Worm (Caenorhabditis elegans) whole organism, early embryonic: ENCODE results near the gene F26F12.2.

Source experiments
- B0310.2 ChIP-seq: sonication (generic microtip); optimal IDR thresholded peaks from 2 replicates; lab custom pipeline; 2016; ENCODE audit warnings: mild to moderate bottlenecking, missing genetic modification characterization, missing compliant biosample characterization
- F13C5.2 ChIP-seq: sonication (generic microtip); optimal IDR thresholded peaks from 2 replicates; lab custom pipeline; 2017; ENCODE audit warnings: mild to moderate bottlenecking, missing genetic modification characterization, inconsistent platforms, missing compliant biosample characterization
- aly-1 ChIP-seq: sonication (generic microtip); optimal IDR thresholded peaks from 2 replicates; lab custom pipeline; 2016; ENCODE audit warnings: missing genetic modification characterization, missing compliant biosample characterization
- ama-1 ChIP-seq: fragments of 150-350 bp; optimal IDR thresholded peaks from 2 replicates; lab custom pipeline; 2014
- ceh-13 ChIP-seq: fragments of 200-800 bp; sonication (Bioruptor generic); optimal IDR thresholded peaks from 2 replicates; lab custom pipeline; 2018; ENCODE audit warnings: mild to moderate bottlenecking, missing genetic modification characterization, missing compliant biosample characterization
- ceh-36 ChIP-seq: sonication (generic microtip); optimal IDR thresholded peaks from 2 replicates; lab custom pipeline; 2016; ENCODE audit warnings: missing genetic modification characterization, inconsistent platforms, missing compliant biosample characterization
- ets-7 ChIP-seq: sonication (generic microtip); optimal IDR thresholded peaks from 2 replicates; lab custom pipeline; 2016; ENCODE audit warnings: missing genotype, missing genetic modification characterization, missing compliant biosample characterization
- flt-1 ChIP-seq: fragments of 200-800 bp; sonication (Bioruptor generic); IDR thresholded peaks from 2 replicates; pipeline ENCODE4 v1.3.6; 2022; ENCODE audit warnings: missing genetic modification characterization, missing compliant biosample characterization
- hmbx-1 ChIP-seq: sonication (generic microtip); optimal IDR thresholded peaks from 2 replicates; lab custom pipeline; 2016; ENCODE audit warnings: mild to moderate bottlenecking, missing genetic modification characterization, missing compliant biosample characterization
- hmg-4 ChIP-seq: fragments of 200-800 bp; sonication (Bioruptor generic); optimal IDR thresholded peaks from 2 replicates; lab custom pipeline; 2018; ENCODE audit warnings: mild to moderate bottlenecking, missing genetic modification characterization, missing compliant biosample characterization
- hnd-1 ChIP-seq: sonication (generic microtip); optimal IDR thresholded peaks from 2 replicates; lab custom pipeline; 2016; ENCODE audit warnings: missing genetic modification characterization, missing compliant biosample characterization
- pes-1 ChIP-seq: fragments of 200-800 bp; sonication (Bioruptor generic); IDR thresholded peaks from 2 replicates; pipeline ENCODE4 v1.3.6; 2022; ENCODE audit warnings: missing genetic modification reagents, missing genetic modification characterization, missing compliant biosample characterization
- scrt-1 ChIP-seq: fragments of 200-800 bp; sonication (Bioruptor generic); IDR thresholded peaks from 2 replicates; pipeline ENCODE4 v1.3.6; 2022; ENCODE audit warnings: missing genetic modification characterization, missing compliant biosample characterization
- sea-1 ChIP-seq: fragments of 200-800 bp; sonication (Bioruptor generic); conservative IDR thresholded peaks from 2 replicates; pipeline ENCODE4 v1.3.6; 2022; ENCODE audit warnings: missing genetic modification characterization, missing compliant biosample characterization
- tbx-11 ChIP-seq: fragments of 200-800 bp; sonication (Bioruptor generic); IDR thresholded peaks from 2 replicates; pipeline ENCODE4 v1.3.6; 2022; ENCODE audit warnings: missing genetic modification characterization, missing compliant biosample characterization
- tbx-37 ChIP-seq: fragments of 200-800 bp; sonication (Bioruptor generic); conservative IDR thresholded peaks from 2 replicates; pipeline ENCODE4 v1.3.6; 2022; ENCODE audit warnings: missing genetic modification reagents, missing genetic modification characterization, missing compliant biosample characterization
- tra-4 ChIP-seq: sonication (generic microtip); optimal IDR thresholded peaks from 2 replicates; lab custom pipeline; 2017; ENCODE audit warnings: missing genetic modification characterization, missing compliant biosample characterization

The F26F12.2 gene

DNA sequence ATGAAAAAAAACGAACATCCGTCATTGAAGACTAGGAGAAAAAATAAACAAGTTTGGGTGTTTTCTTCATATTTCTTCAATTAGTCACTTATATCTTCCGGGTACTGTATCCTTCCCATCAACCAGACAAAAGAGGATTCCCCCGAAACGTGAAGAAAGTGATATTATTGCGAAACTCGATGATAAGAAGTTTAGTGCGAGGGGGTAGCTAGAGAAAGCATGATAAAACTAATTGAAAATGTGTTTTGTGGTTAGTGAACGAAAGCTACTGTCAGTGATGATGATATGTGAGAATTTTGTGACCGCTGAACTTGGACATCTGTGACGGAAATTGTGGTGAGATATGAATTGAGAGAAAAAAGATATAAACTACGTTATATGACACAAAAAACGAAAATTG is 15.4 kb downstream of the F26F12.2 start:
- TF ChIP-seq tbx-37 (GFP tag; lab: Robert Waterston, UW) = no peak
- TF ChIP-seq tbx-11 = no peak
- TF ChIP-seq hmbx-1 (tag; lab: Kevin White, UChicago) = no peak
- no peak for TF ChIP-seq ceh-13
- no peak for TF ChIP-seq ceh-36 (tag; lab: Kevin White, UChicago)
- no peak for TF ChIP-seq F13C5.2 (tag; lab: Kevin White, UChicago)
- no peak for TF ChIP-seq sea-1 (GFP tag; lab: Robert Waterston, UW)
- no peak for TF ChIP-seq hnd-1 (tag; lab: Kevin White, UChicago)
- no peak for TF ChIP-seq scrt-1 (GFP tag; lab: Robert Waterston, UW)
- TF ChIP-seq ets-7 = no peak
- TF ChIP-seq ama-1 (lab: Kevin White, UChicago) = no peak
- no peak for TF ChIP-seq hmg-4
- TF ChIP-seq tra-4 (tag; lab: Kevin White, UChicago) = no peak
- no peak for TF ChIP-seq B0310.2 (tag; lab: Kevin White, UChicago)
- no peak for TF ChIP-seq aly-1 (tag; lab: Kevin White, UChicago)
- TF ChIP-seq flt-1 (GFP tag; lab: Robert Waterston, UW) = no peak
- no peak for TF ChIP-seq pes-1

DNA sequence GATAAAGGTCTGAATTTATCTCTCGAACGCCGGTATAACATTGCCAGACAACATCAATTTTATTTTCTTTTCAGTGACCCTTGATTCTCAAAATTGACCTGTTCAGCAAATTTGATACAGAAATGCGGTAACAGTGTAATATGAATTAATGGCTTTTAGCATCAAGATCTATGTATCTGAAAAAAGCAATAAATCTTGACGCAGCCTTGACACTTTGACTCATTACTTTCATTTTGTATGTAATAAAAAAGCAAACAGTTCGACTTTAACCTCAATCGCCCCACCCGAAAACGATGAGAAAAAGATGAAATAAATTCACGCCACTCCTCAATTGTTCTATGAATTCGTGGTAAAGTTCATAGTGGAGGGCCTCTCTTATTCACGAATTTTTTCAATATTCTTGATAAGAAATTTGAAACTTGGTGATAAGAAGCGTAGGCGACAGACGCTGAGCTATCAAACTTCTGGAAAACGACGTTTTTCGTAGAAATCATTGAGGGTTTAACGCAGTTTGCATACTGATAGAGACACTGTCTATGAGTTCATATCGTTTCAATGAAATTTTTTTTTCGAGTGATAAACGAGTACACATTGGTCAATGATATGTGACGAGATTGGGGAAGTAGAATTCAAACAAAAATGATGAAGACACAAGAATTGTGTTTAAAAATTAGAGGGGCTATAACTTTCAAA is 16.8 kb downstream of the F26F12.2 start:
- TF ChIP-seq hnd-1 (tag; lab: Kevin White, UChicago) = no peak
- no peak for TF ChIP-seq pes-1
- no peak for TF ChIP-seq ceh-36 (tag; lab: Kevin White, UChicago)
- TF ChIP-seq aly-1 (tag; lab: Kevin White, UChicago) = no peak
- no peak for TF ChIP-seq flt-1 (GFP tag; lab: Robert Waterston, UW)
- TF ChIP-seq ets-7 = no peak
- TF ChIP-seq tra-4 (tag; lab: Kevin White, UChicago) = no peak
- no peak for TF ChIP-seq sea-1 (GFP tag; lab: Robert Waterston, UW)
- TF ChIP-seq ama-1 (lab: Kevin White, UChicago) = no peak
- no peak for TF ChIP-seq ceh-13
- no peak for TF ChIP-seq F13C5.2 (tag; lab: Kevin White, UChicago)
- TF ChIP-seq tbx-11 = no peak
- no peak for TF ChIP-seq scrt-1 (GFP tag; lab: Robert Waterston, UW)
- no peak for TF ChIP-seq tbx-37 (GFP tag; lab: Robert Waterston, UW)
- no peak for TF ChIP-seq hmbx-1 (tag; lab: Kevin White, UChicago)
- no peak for TF ChIP-seq B0310.2 (tag; lab: Kevin White, UChicago)

DNA sequence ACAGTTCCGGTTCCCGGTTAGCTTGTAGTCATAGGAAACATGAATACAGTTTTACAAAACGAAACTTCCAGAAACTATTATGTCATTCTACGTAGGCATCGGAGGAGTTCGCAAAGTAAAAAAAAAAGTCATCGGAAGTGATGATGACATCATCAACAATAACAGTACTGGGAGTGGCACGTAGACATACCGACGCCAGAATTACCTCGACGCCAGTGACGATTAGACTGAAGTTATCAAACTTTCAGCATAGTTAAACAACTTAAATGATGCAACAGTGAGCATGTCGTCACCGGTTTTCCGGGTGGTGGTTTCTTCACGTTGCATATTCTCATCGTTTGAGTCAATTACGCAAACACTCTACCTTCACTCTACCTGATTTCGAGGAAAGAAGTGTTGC is 18.0 kb downstream of the F26F12.2 start:
- TF ChIP-seq hmg-4 (no peak), aly-1 (tag; lab: Kevin White, UChicago) (no peak), sea-1 (GFP tag; lab: Robert Waterston, UW) (no peak), F13C5.2 (tag; lab: Kevin White, UChicago) (no peak), ceh-36 (tag; lab: Kevin White, UChicago) (no peak), ets-7 (no peak), pes-1 (no peak), scrt-1 (GFP tag; lab: Robert Waterston, UW) (no peak), tra-4 (tag; lab: Kevin White, UChicago) (no peak), hnd-1 (tag; lab: Kevin White, UChicago) (no peak), tbx-11 (no peak), B0310.2 (tag; lab: Kevin White, UChicago) (no peak), ceh-13 (no peak), hmbx-1 (tag; lab: Kevin White, UChicago) (no peak)

DNA sequence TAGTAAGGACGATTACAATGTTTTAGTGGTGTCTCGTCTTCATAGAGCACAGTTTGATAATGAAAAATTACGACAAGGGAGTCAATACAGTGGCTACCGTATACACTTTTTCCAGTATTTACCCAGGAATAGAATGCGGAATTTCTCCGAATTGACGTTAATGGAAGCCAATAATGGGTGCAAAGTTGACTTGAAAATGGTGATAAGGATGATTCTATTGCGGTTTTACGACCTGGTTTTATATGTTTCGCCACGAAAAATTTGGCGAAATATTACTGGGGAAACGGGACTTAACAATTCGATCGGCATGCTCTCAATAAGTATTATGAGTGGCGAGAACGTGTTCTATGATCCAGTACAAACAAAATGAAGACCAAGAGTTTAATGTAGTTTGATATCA is 18.5 kb downstream of the F26F12.2 start:
- no peak for TF ChIP-seq F13C5.2 (tag; lab: Kevin White, UChicago)

DNA sequence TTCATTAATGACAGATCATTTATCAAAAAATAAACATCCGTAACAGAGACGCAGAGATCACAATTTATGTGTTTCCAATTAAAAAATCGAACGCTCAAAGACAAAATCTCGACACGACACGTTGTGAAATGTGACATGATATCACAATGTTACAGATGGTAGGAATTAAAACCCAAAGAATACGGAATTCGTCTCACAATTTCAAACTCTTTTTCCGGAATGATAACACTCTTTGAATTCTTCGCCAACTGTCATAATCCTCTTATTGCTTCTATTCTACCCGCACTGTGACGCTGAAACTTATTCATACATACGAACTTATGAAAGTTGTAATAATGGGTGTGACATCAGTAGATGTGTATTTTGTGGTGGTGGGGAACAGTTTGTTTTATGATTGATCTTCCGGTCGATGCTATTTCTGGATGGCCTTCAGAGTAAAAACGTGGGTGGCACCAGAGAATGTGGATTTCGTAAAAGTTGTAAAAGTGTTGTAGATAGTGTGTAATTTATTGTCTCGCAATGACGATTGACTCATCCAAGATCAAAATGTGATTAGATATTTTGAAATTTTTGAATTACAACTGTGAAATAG is 21.8 kb downstream of the F26F12.2 start:
- TF ChIP-seq B0310.2 (tag; lab: Kevin White, UChicago) (no peak), aly-1 (tag; lab: Kevin White, UChicago) (no peak), scrt-1 (GFP tag; lab: Robert Waterston, UW) (no peak)

DNA sequence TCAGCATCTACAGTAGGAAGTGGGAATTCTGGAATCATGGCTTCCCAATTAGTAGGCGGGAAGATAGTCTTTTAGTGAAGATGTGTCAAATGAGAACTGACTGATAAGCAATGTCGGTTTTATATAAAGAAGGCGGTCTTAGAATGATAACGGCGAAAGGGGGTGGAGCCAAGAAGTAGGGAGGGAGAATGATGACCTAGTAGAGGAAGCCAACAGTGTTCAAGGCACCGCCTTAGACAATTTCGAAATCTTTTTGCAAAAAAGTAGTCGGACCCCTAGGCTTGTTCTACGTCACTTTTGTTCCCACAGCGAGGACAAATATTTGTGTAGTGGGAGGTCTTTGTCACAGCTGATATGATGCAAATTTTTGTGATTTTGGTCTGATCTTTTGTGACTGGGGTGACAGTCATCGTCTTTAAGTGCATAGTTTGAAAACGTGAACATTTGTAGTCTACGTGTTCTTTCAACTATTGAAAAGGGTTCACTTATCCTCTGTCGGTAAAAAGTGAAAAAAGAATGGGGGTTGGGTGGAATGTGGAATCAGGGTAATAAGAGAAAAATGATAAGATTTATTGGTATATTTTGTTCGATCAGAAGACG is 25.3 kb downstream of the F26F12.2 start, which contains the start of gene ZC250.4:
Gene ZC250.4 (minus strand): TSS at position 78 of the 600 bp plus-strand sequence.
- TF ChIP-seq F13C5.2 (tag; lab: Kevin White, UChicago) (no peak), tra-4 (tag; lab: Kevin White, UChicago) (no peak), ama-1 (lab: Kevin White, UChicago) (no peak), aly-1 (tag; lab: Kevin White, UChicago) (no peak), flt-1 (GFP tag; lab: Robert Waterston, UW) (no peak), pes-1 (no peak), hmbx-1 (tag; lab: Kevin White, UChicago) (no peak), hmg-4 (no peak), scrt-1 (GFP tag; lab: Robert Waterston, UW) (no peak), hnd-1 (tag; lab: Kevin White, UChicago) (no peak), ceh-36 (tag; lab: Kevin White, UChicago) (no peak), sea-1 (GFP tag; lab: Robert Waterston, UW) (no peak), ets-7 (no peak), ceh-13 (no peak), tbx-37 (GFP tag; lab: Robert Waterston, UW) (no peak), B0310.2 (tag; lab: Kevin White, UChicago) (no peak), tbx-11 (no peak)

DNA sequence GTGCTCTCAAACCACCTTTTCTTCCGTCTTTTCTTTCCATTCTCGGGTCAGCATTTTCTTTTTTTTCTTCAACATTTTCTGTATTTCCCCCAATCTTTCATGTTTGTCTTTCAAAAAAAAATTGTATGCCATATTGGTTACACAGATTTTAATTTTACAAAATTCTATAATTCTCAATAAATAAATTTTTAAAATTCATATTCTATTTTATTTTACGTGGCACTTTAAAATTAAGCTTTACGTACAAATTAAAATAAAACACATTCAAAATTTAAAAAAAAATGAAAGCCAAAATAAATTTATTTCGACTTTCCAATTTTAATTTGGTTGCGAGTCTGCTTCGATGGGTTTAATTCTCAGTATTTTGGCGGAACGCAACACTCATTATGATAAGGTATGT is 32.9 kb downstream of the F26F12.2 start, which contains the start of gene ZC250.5:
Gene ZC250.5 (plus strand): TSS at position 301 of the 400 bp plus-strand sequence.
- TF ChIP-seq aly-1 (tag; lab: Kevin White, UChicago) (no peak), ceh-13 (no peak), pes-1 (no peak), ceh-36 (tag; lab: Kevin White, UChicago) (no peak), tbx-11 (no peak), flt-1 (GFP tag; lab: Robert Waterston, UW) (no peak), B0310.2 (tag; lab: Kevin White, UChicago) (no peak), ama-1 (lab: Kevin White, UChicago) (no peak), sea-1 (GFP tag; lab: Robert Waterston, UW) (no peak), hmbx-1 (tag; lab: Kevin White, UChicago) (no peak)
